Worm (Caenorhabditis elegans) whole organism, L4/young adult: ENCODE measurements around the gene F53F1.4.

Experiments used
- W03F9.2 ChIP-seq: fragments of 150-350 bp; optimal IDR thresholded peaks from 2 replicates; lab custom pipeline; 2014; ENCODE audit warnings: missing biosample characterization, missing genetic modification characterization
- dao-5 ChIP-seq: sonication (generic microtip); optimal IDR thresholded peaks from 2 replicates; lab custom pipeline; 2016; ENCODE audit warnings: missing genotype, missing genetic modification characterization, moderate library complexity, missing compliant biosample characterization
- him-1 ChIP-seq: sonication (generic microtip); optimal IDR thresholded peaks from 2 replicates; lab custom pipeline; 2016; ENCODE audit warnings: missing genotype, missing genetic modification reagents, missing genetic modification characterization, missing compliant biosample characterization

- TF ChIP-seq W03F9.2 (tag; lab: Kevin White, UChicago): no peak
- TF ChIP-seq dao-5 (tag; lab: Kevin White, UChicago): no peak
- TF ChIP-seq him-1 (tag; lab: Kevin White, UChicago): no peak
Measured at ce11 chrV:13411225-13411991, 531 bp downstream of the F53F1.4 start.
